Fruit fly (Drosophila melanogaster) whole organism, wandering third instar larva: ENCODE results near the gene Rab18.

Experiments
- Abd-B ChIP-seq: fragments of >200 bp; optimal IDR thresholded peaks from 2 replicates; lab custom pipeline; 2017; ENCODE audit warnings: missing biosample characterization, missing genetic modification characterization
- CG9705 ChIP-seq: fragments of 200-800 bp; sonication (Bioruptor generic); optimal IDR thresholded peaks from 2 replicates; lab custom pipeline; 2018; ENCODE audit warnings: missing biosample characterization, mild to moderate bottlenecking, missing genetic modification characterization
- CrebA ChIP-seq: fragments of 200-800 bp; sonication (Bioruptor generic); optimal IDR thresholded peaks from 2 replicates; lab custom pipeline; 2016; ENCODE audit warnings: missing biosample characterization, mild to moderate bottlenecking, missing genetic modification characterization, borderline replicate concordance
- Dfd ChIP-seq: fragments of >200 bp; optimal IDR thresholded peaks from 2 replicates; lab custom pipeline; 2017; ENCODE audit warnings: missing biosample characterization, missing genetic modification characterization
- Dif ChIP-seq: fragments of 200-275, 200-300 bp; sonication (Bioruptor generic); optimal IDR thresholded peaks from 2 replicates; lab custom pipeline; 2018; ENCODE audit warnings: missing biosample characterization, missing genetic modification characterization; ENCODE audit not compliant: partially characterized antibody
- HLH106 ChIP-seq: fragments of 200-800 bp; optimal IDR thresholded peaks from 3 replicates; lab custom pipeline; 2019; ENCODE audit warnings: missing biosample characterization, mild to moderate bottlenecking, missing genetic modification characterization, moderate library complexity
- Hnf4 ChIP-seq: fragments of 200-800 bp; sonication (Bioruptor generic); optimal IDR thresholded peaks from 2 replicates; lab custom pipeline; 2016; ENCODE audit warnings: missing biosample characterization, mild to moderate bottlenecking, missing genetic modification characterization
- Hr78 ChIP-seq: fragments of >200 bp; optimal IDR thresholded peaks from 2 replicates; lab custom pipeline; 2017; ENCODE audit warnings: missing biosample characterization, missing genetic modification characterization
- Mio ChIP-seq: sonication (Bioruptor generic); optimal IDR thresholded peaks from 2 replicates; lab custom pipeline; 2016; ENCODE audit warnings: missing biosample characterization, missing genetic modification characterization
- Myc ChIP-seq: fragments of >200 bp; optimal IDR thresholded peaks from 2 replicates; lab custom pipeline; 2017
- N ChIP-seq: fragments of >200 bp; optimal IDR thresholded peaks from 2 replicates; lab custom pipeline; 2018; ENCODE audit warnings: missing biosample characterization, missing external identifiers, missing genetic modification characterization
- Rel ChIP-seq, 2 experiments: fragments of 200-800 bp; sonication (Bioruptor generic) in 1 of 2; optimal IDR thresholded peaks; 2 replicates in 1 of 2; 3 replicates in 1 of 2; lab custom pipeline; 2016 to 2019; ENCODE audit warnings: mild to moderate bottlenecking in 2 of 2, missing biosample characterization in 2 of 2, missing genetic modification characterization in 2 of 2, moderate library complexity in 1 of 2
- Sp1 ChIP-seq: fragments of 200-800 bp; sonication (Bioruptor generic); optimal IDR thresholded peaks from 3 replicates; lab custom pipeline; 2019; ENCODE audit warnings: missing biosample characterization, mild to moderate bottlenecking, missing genetic modification characterization, moderate library complexity
- Vsx2 ChIP-seq: fragments of 200-300, 225-300 bp; sonication (Bioruptor generic); optimal IDR thresholded peaks from 2 replicates; lab custom pipeline; 2018; ENCODE audit warnings: missing biosample characterization, missing genetic modification characterization; ENCODE audit not compliant: partially characterized antibody
- br ChIP-seq: fragments of 200-800 bp; sonication (Bioruptor generic); optimal IDR thresholded peaks from 2 replicates; lab custom pipeline; 2016; ENCODE audit warnings: missing biosample characterization, missing genetic modification characterization
- dl ChIP-seq, 2 experiments: fragments of 175-275, 200-275 bp in 1 of 2; fragments of 200-275 bp in 1 of 2; sonication (Bioruptor generic); optimal IDR thresholded peaks; lab custom pipeline; 2018; ENCODE audit warnings: mild to moderate bottlenecking in 2 of 2, missing biosample characterization in 2 of 2, missing genetic modification characterization in 2 of 2, moderate library complexity in 2 of 2; ENCODE audit not compliant: partially characterized antibody in 2 of 2, insufficient read depth in 1 of 2
- dmrt93B ChIP-seq: fragments of 200-800 bp; sonication (Bioruptor generic); optimal IDR thresholded peaks from 2 replicates; lab custom pipeline; 2018; ENCODE audit warnings: missing biosample characterization, mild to moderate bottlenecking, missing genetic modification characterization
- dsf ChIP-seq: sonication (Bioruptor generic); optimal IDR thresholded peaks from 2 replicates; lab custom pipeline; 2016; ENCODE audit warnings: missing biosample characterization, missing genetic modification characterization, borderline replicate concordance
- ey ChIP-seq: fragments of 200-800 bp; sonication (Bioruptor generic); optimal IDR thresholded peaks from 2 replicates; lab custom pipeline; 2016; ENCODE audit warnings: missing biosample characterization, missing genetic modification characterization
- foxo ChIP-seq, 2 experiments: fragments of 200-800 bp; sonication (Bioruptor generic); optimal IDR thresholded peaks; 2 replicates in 1 of 2; 3 replicates in 1 of 2; lab custom pipeline; 2016 to 2017; ENCODE audit warnings: missing biosample characterization in 2 of 2, missing genetic modification characterization in 2 of 2
- fru ChIP-seq: fragments of 200-800 bp; sonication (Bioruptor generic); optimal IDR thresholded peaks from 3 replicates; lab custom pipeline; 2016; ENCODE audit warnings: missing biosample characterization, mild to moderate bottlenecking, missing genetic modification characterization
- h ChIP-seq: fragments of 200-800 bp; sonication (Bioruptor generic); optimal IDR thresholded peaks from 3 replicates; lab custom pipeline; 2016; ENCODE audit warnings: missing biosample characterization, mild to moderate bottlenecking, missing genetic modification characterization
- jim ChIP-seq: fragments of 175-275, 200-325 bp; sonication (Bioruptor generic); optimal IDR thresholded peaks from 2 replicates; lab custom pipeline; 2016; ENCODE audit warnings: missing biosample characterization, mild to moderate bottlenecking, missing genetic modification characterization
- lola ChIP-seq: fragments of >200 bp; optimal IDR thresholded peaks from 2 replicates; lab custom pipeline; 2017; ENCODE audit warnings: missing biosample characterization, missing genetic modification characterization
- pan ChIP-seq: fragments of >200 bp; optimal IDR thresholded peaks from 2 replicates; lab custom pipeline; 2017
- psq ChIP-seq: fragments of 200-800 bp; sonication (Bioruptor generic); optimal IDR thresholded peaks from 3 replicates; lab custom pipeline; 2017; ENCODE audit warnings: missing biosample characterization, mild to moderate bottlenecking, missing genetic modification characterization, moderate library complexity
- rgr ChIP-seq: fragments of 200-800 bp; sonication (Bioruptor generic); optimal IDR thresholded peaks from 3 replicates; lab custom pipeline; 2016; ENCODE audit warnings: missing biosample characterization, mild to moderate bottlenecking, missing genetic modification characterization
- tai ChIP-seq: sonication (Bioruptor generic); optimal IDR thresholded peaks from 2 replicates; lab custom pipeline; 2016; ENCODE audit warnings: missing biosample characterization, missing genetic modification characterization
- woc ChIP-seq: sonication (Bioruptor generic); optimal IDR thresholded peaks from 2 replicates; lab custom pipeline; 2016; ENCODE audit warnings: missing biosample characterization, mild to moderate bottlenecking, missing genetic modification characterization

Gene Rab18

dm6 chrX:5717741-5718475 is 46.3 kb upstream of the Rab18 start, which contains the start of gene CG33080:
Gene CG33080, minus strand, starts transcription at chrX:5717778.
- TF ChIP-seq foxo (GFP tag; optimal IDR thresholded peaks at IDR 0.05; lab: Kevin White, UChicago), result peak in 1 of 2 experiments; percentile 23
- peak; percentile 55 for TF ChIP-seq h (GFP tag; lab: Kevin White, UChicago)
- no peak for TF ChIP-seq ey
- TF ChIP-seq br (GFP tag; lab: Kevin White, UChicago), result peak; percentile 15
- TF ChIP-seq rgr (GFP tag; lab: Kevin White, UChicago), result peak; percentile 13
- peak; percentile 7 for TF ChIP-seq HLH106
- TF ChIP-seq lola (GFP tag; lab: Kevin White, UChicago), result no peak
- TF ChIP-seq Hnf4, result peak; percentile 27
- no peak for TF ChIP-seq dmrt93B (GFP tag; lab: Kevin White, UChicago)
- TF ChIP-seq Abd-B (GFP tag; lab: Kevin White, UChicago), result no peak
- peak; percentile 97 for TF ChIP-seq Vsx2 (GFP tag; lab: Kevin White, UChicago)
- peak; percentile 1 for TF ChIP-seq fru (GFP tag; lab: Kevin White, UChicago)
- TF ChIP-seq, all 38 proteins: peak for 8

dm6 chrX:5715455-5716227 is 44.0 kb upstream of the Rab18 start:
- peak; percentile 11 for TF ChIP-seq ey
- peak; percentile 22 for TF ChIP-seq rgr (GFP tag; lab: Kevin White, UChicago)
- TF ChIP-seq tai, result no peak
- no peak for TF ChIP-seq pan (lab: Kevin White, UChicago)
- TF ChIP-seq Dif (GFP tag; lab: Kevin White, UChicago), result no peak
- TF ChIP-seq Dfd (GFP tag; lab: Kevin White, UChicago), result no peak
- TF ChIP-seq fru (GFP tag; lab: Kevin White, UChicago), result peak; percentile 19
- peak; percentile 29 for TF ChIP-seq h (GFP tag; lab: Kevin White, UChicago)
- peak; percentile 46 for TF ChIP-seq CrebA (GFP tag; lab: Kevin White, UChicago)
- peak; percentile 38 for TF ChIP-seq Sp1 (GFP tag; lab: Kevin White, UChicago)
- peak; percentile 35 for TF ChIP-seq N (GFP tag; lab: Kevin White, UChicago)
- TF ChIP-seq psq, result no peak
- peak in 1 of 2 experiments; percentile 34 for TF ChIP-seq foxo (GFP tag; optimal IDR thresholded peaks at IDR 0.05; lab: Kevin White, UChicago)
- TF ChIP-seq Myc (lab: Kevin White, UChicago), result peak; percentile 45

- TF ChIP-seq Myc (lab: Kevin White, UChicago) (no peak), woc (GFP tag; lab: Kevin White, UChicago) (no peak), Vsx2 (GFP tag; lab: Kevin White, UChicago) (no peak), foxo (GFP tag; optimal IDR thresholded peaks at IDR 0.05; lab: Kevin White, UChicago) (no peak), jim (GFP tag; lab: Kevin White, UChicago) (no peak), CrebA (GFP tag; lab: Kevin White, UChicago) (no peak), Rel (GFP tag; optimal IDR thresholded peaks at IDR 0.05; lab: Kevin White, UChicago) (no peak), Rel (tag; optimal IDR thresholded peaks at IDR 0.05; lab: Kevin White, UChicago) (no peak)
Measured at dm6 chrX:5714786-5715185, 43.2 kb upstream of the Rab18 start.

- no peak for TF ChIP-seq dsf (GFP tag; lab: Kevin White, UChicago)
- TF ChIP-seq CrebA (GFP tag; lab: Kevin White, UChicago), result no peak
- TF ChIP-seq dl (GFP tag; optimal IDR thresholded peaks at IDR 0.05; lab: Kevin White, UChicago; ENCODE audit: insufficient read depth in 1 of 2, partially characterized antibody in 2 of 2), result no peak
- no peak for TF ChIP-seq Mio
- TF ChIP-seq Myc (lab: Kevin White, UChicago), result no peak
- TF ChIP-seq woc (GFP tag; lab: Kevin White, UChicago), result no peak
- no peak for TF ChIP-seq Hr78 (GFP tag; lab: Kevin White, UChicago)
- TF ChIP-seq foxo (GFP tag; optimal IDR thresholded peaks at IDR 0.05; lab: Kevin White, UChicago), result no peak
- no peak for TF ChIP-seq ey
- TF ChIP-seq CG9705 (GFP tag; lab: Kevin White, UChicago), result no peak
- no peak for TF ChIP-seq tai
- no peak for TF ChIP-seq lola (GFP tag; lab: Kevin White, UChicago)
- TF ChIP-seq dmrt93B (GFP tag; lab: Kevin White, UChicago), result no peak
- TF ChIP-seq, all 38 proteins: peak for 0
Measured at dm6 chrX:5712966-5713365, 41.4 kb upstream of the Rab18 start.
